Worm (Caenorhabditis elegans): Measurements from ENCODE around the gene M03B6.5.

ce11 chrX:13818791-13819190, 25.0 kb upstream of the M03B6.5 start:
- no peak for TF ChIP-seq unc-62 (GFP tag; optimal IDR thresholded peaks at IDR 0.05)
- TF ChIP-seq aly-2 (tag; optimal IDR thresholded peaks at IDR 0.05): no peak
- TF ChIP-seq ztf-4 (tag; optimal IDR thresholded peaks at IDR 0.05): no peak
- TF ChIP-seq skn-1 (tag; optimal IDR thresholded peaks at IDR 0.05): no peak
- TF ChIP-seq ceh-28 (tag; optimal IDR thresholded peaks at IDR 0.05): no peak
- no peak for TF ChIP-seq tbx-2 (tag; optimal IDR thresholded peaks at IDR 0.05)
- no peak for TF ChIP-seq hmg-11 (tag; optimal IDR thresholded peaks at IDR 0.05)
- TF ChIP-seq fkh-10 (GFP tag; optimal IDR thresholded peaks at IDR 0.05): no peak
- TF ChIP-seq lin-39 (tag; optimal IDR thresholded peaks at IDR 0.05): no peak
- TF ChIP-seq jun-1 (tag; optimal IDR thresholded peaks at IDR 0.05): no peak
- TF ChIP-seq unc-39 (tag; optimal IDR thresholded peaks at IDR 0.05): no peak
- no peak for TF ChIP-seq nhr-67 (tag; optimal IDR thresholded peaks at IDR 0.05)
- TF ChIP-seq mdl-1 (tag; optimal IDR thresholded peaks at IDR 0.05): no peak

Data from whole organism, L3 larva.